Worm (Caenorhabditis elegans): Measurements from ENCODE around the gene cutl-1.

cutl-1 gene

ce11 chrV:13360254-13360653 lies 45.7 kb downstream of the cutl-1 start, which contains the start of gene F32H5.4:
Gene F32H5.4, plus strand, starts transcription at chrV:13360554.
- TF ChIP-seq lin-32 (GFP tag; optimal IDR thresholded peaks at IDR 0.05) (no peak), bed-3 (GFP tag; optimal IDR thresholded peaks at IDR 0.05) (no peak), nhr-237 (tag; optimal IDR thresholded peaks at IDR 0.05) (no peak), unc-62 (GFP tag; optimal IDR thresholded peaks at IDR 0.05) (no peak), mep-1 (tag; optimal IDR thresholded peaks at IDR 0.05) (no peak), unc-120 (tag; optimal IDR thresholded peaks at IDR 0.05; ENCODE audit: poor library complexity, severe bottlenecking) (no peak), ceh-83 (GFP tag; optimal IDR thresholded peaks at IDR 0.05) (no peak)

- TF ChIP-seq pha-4 (tag; optimal IDR thresholded peaks at IDR 0.05) (no peak), mab-5 (tag; optimal IDR thresholded peaks at IDR 0.05) (no peak), tbx-8 (GFP tag; optimal IDR thresholded peaks at IDR 0.05) (no peak), ceh-43 (GFP tag; optimal IDR thresholded peaks at IDR 0.05) (no peak), cnd-1 (tag; optimal IDR thresholded peaks at IDR 0.05) (no peak), lin-32 (GFP tag; optimal IDR thresholded peaks at IDR 0.05) (no peak), flh-1 (GFP tag; optimal IDR thresholded peaks at IDR 0.05) (no peak), zip-8 (tag; optimal IDR thresholded peaks at IDR 0.05) (no peak), nhr-237 (tag; optimal IDR thresholded peaks at IDR 0.05) (no peak), ztf-11 (tag; optimal IDR thresholded peaks at IDR 0.05) (no peak), lin-13 (tag; optimal IDR thresholded peaks at IDR 0.05) (no peak), mep-1 (tag; optimal IDR thresholded peaks at IDR 0.05) (no peak), lsy-2 (tag; optimal IDR thresholded peaks at IDR 0.05) (no peak), nhr-2 (tag; optimal IDR thresholded peaks at IDR 0.05) (no peak), elt-3 (tag; optimal IDR thresholded peaks at IDR 0.05) (no peak), bed-3 (GFP tag; optimal IDR thresholded peaks at IDR 0.05) (no peak)
Observed at ce11 chrV:13358823-13359592, 46.9 kb downstream of the cutl-1 start, which contains the start of gene F32H5.3. Gene F32H5.3, plus strand, starts transcription at chrV:13359335.

ce11 chrV:13357652-13358281 lies 48.1 kb downstream of the cutl-1 start, which contains the start of gene F32H5.1:
Gene F32H5.1, minus strand, starts transcription at chrV:13358037.
- TF ChIP-seq flh-1 (GFP tag; optimal IDR thresholded peaks at IDR 0.05): no peak
- TF ChIP-seq mls-2 (tag; optimal IDR thresholded peaks at IDR 0.05): no peak
- TF ChIP-seq ceh-83 (GFP tag; optimal IDR thresholded peaks at IDR 0.05): no peak
- no peak for TF ChIP-seq unc-62 (GFP tag; optimal IDR thresholded peaks at IDR 0.05)
- TF ChIP-seq nhr-28 (tag; optimal IDR thresholded peaks at IDR 0.05): no peak

- TF ChIP-seq lin-13 (tag; optimal IDR thresholded peaks at IDR 0.05) (no peak), mab-5 (tag; optimal IDR thresholded peaks at IDR 0.05) (no peak), hlh-1 (tag; optimal IDR thresholded peaks at IDR 0.05) (no peak), nhr-12 (tag; optimal IDR thresholded peaks at IDR 0.05) (no peak), M03D4.4 (tag; optimal IDR thresholded peaks at IDR 0.05) (no peak), blmp-1 (tag; optimal IDR thresholded peaks at IDR 0.05) (no peak), nhr-2 (tag; optimal IDR thresholded peaks at IDR 0.05) (no peak), flh-1 (GFP tag; optimal IDR thresholded peaks at IDR 0.05) (no peak), lsy-2 (tag; optimal IDR thresholded peaks at IDR 0.05) (no peak), sem-2 (GFP tag; optimal IDR thresholded peaks at IDR 0.05) (no peak), bed-3 (GFP tag; optimal IDR thresholded peaks at IDR 0.05) (no peak), pha-4 (tag; optimal IDR thresholded peaks at IDR 0.05) (no peak), snpc-4 (tag; optimal IDR thresholded peaks at IDR 0.05) (no peak), ztf-11 (tag; optimal IDR thresholded peaks at IDR 0.05) (no peak), zip-8 (tag; optimal IDR thresholded peaks at IDR 0.05) (no peak), elt-3 (tag; optimal IDR thresholded peaks at IDR 0.05) (no peak)
Observed at ce11 chrV:13356210-13356609, 49.7 kb downstream of the cutl-1 start.

Measured in whole organism, mixed stage, embryonic.